Worm (Caenorhabditis elegans): ENCODE results near the gene cyp-13A7.

The cyp-13A7 gene

ce11 chrII:9793197-9793596, 10.2 kb upstream of the cyp-13A7 start, which contains the start of gene cyp-13A3:
TSS of gene cyp-13A3 (minus strand) at chrII:9793297.
- no peak for TF ChIP-seq unc-86 (tag; optimal IDR thresholded peaks at IDR 0.05)
- TF ChIP-seq nhr-71 (tag; optimal IDR thresholded peaks at IDR 0.05) = no peak
- TF ChIP-seq egl-13 (tag; optimal IDR thresholded peaks at IDR 0.05) = no peak
- TF ChIP-seq nhr-20 (tag; optimal IDR thresholded peaks at IDR 0.05) = peak; percentile 70

DNA sequence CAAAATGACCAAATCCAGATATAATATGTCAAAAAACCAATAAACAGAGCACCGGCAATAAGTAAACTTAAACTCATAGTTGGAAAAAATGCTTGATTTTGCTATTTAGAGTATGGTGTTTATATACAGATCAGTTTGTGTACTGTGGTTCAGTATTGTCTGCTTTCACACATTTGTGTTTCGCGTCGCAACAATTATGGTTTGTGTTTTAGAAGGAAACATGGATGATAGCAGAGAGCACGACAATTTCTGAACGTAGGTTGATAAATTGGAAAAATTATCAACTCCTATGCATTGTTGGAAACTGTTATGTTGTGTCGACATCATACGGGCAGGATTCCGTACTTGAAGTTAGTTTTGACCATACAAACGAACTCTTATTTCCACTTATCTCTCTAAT, 5.8 kb upstream of the cyp-13A7 start, which contains the start of gene cyp-13A4:
TSS of gene cyp-13A4 (minus strand) at position 77 of the 400 bp plus-strand sequence.
- TF ChIP-seq ama-1 (optimal IDR thresholded peaks at IDR 0.05) (no peak), tbx-2 (tag; optimal IDR thresholded peaks at IDR 0.05) (no peak)

ce11 chrII:9800251-9800650, 3.2 kb upstream of the cyp-13A7 start, which contains the start of gene cyp-13A5:
TSS of gene cyp-13A5 (minus strand) at chrII:9800362.
- TF ChIP-seq fkh-4 (tag; optimal IDR thresholded peaks at IDR 0.05; ENCODE audit: borderline replicate concordance) = no peak
- TF ChIP-seq dsc-1 (tag; optimal IDR thresholded peaks at IDR 0.05) = no peak
- no peak for TF ChIP-seq nhr-47 (tag; optimal IDR thresholded peaks at IDR 0.05)
- TF ChIP-seq unc-130 (tag; optimal IDR thresholded peaks at IDR 0.05) = no peak
- TF ChIP-seq tbx-2 (tag; optimal IDR thresholded peaks at IDR 0.05) = peak; percentile 11
- TF ChIP-seq C34B4.2 (tag; optimal IDR thresholded peaks at IDR 0.05) = no peak
- TF ChIP-seq xbp-1 (tag; optimal IDR thresholded peaks at IDR 0.05) = no peak
- TF ChIP-seq fos-1 (tag; optimal IDR thresholded peaks at IDR 0.05) = no peak
- TF ChIP-seq elt-2 (tag; optimal IDR thresholded peaks at IDR 0.05) = peak; percentile 34
- peak in 1 of 2 experiments; percentile 41 for TF ChIP-seq lin-35 (GFP tag; optimal IDR thresholded peaks at IDR 0.05)
- no peak for TF ChIP-seq ceh-90 (tag; optimal IDR thresholded peaks at IDR 0.05)
- TF ChIP-seq C16A3.4 (tag; optimal IDR thresholded peaks at IDR 0.05) = peak; percentile 0
- no peak for TF ChIP-seq nhr-76 (tag; optimal IDR thresholded peaks at IDR 0.05)
- no peak for TF ChIP-seq ets-5 (GFP tag; IDR thresholded peaks at IDR 0.05)
- TF ChIP-seq unc-30 (tag; optimal IDR thresholded peaks at IDR 0.05) = no peak
- TF ChIP-seq zip-4 (GFP tag; optimal IDR thresholded peaks at IDR 0.05) = no peak
- TF ChIP-seq hlh-4 (tag; optimal IDR thresholded peaks at IDR 0.05) = no peak
- no peak for TF ChIP-seq efl-3 (GFP tag; optimal IDR thresholded peaks at IDR 0.05)
- no peak for TF ChIP-seq egl-27 (tag; optimal IDR thresholded peaks at IDR 0.05)
- no peak for TF ChIP-seq nhr-12 (tag; optimal IDR thresholded peaks at IDR 0.05)
- TF ChIP-seq efl-1 (optimal IDR thresholded peaks at IDR 0.05) = no peak
- no peak for TF ChIP-seq efl-1 (GFP tag; optimal IDR thresholded peaks at IDR 0.05 in 1 of 2)
- no peak for TF ChIP-seq pax-3 (tag; optimal IDR thresholded peaks at IDR 0.05)
- TF ChIP-seq grh-1 (GFP tag; IDR thresholded peaks at IDR 0.05) = no peak
- TF ChIP-seq C04F5.9 (tag; optimal IDR thresholded peaks at IDR 0.05) = no peak
- TF ChIP-seq nhr-11 (tag; optimal IDR thresholded peaks at IDR 0.05) = no peak
- TF ChIP-seq sox-4 (tag; optimal IDR thresholded peaks at IDR 0.05) = no peak
- TF ChIP-seq nhr-90 (tag; optimal IDR thresholded peaks at IDR 0.05; ENCODE audit: poor library complexity) = peak; percentile 27
- TF ChIP-seq nhr-85 (tag) = peak; percentile 88
- TF ChIP-seq fkh-8 (tag; optimal IDR thresholded peaks at IDR 0.05) = no peak
- no peak for TF ChIP-seq nhr-84 (tag; optimal IDR thresholded peaks at IDR 0.05)
- TF ChIP-seq lin-14 (GFP tag; optimal IDR thresholded peaks at IDR 0.05) = peak; percentile 80
- no peak for TF ChIP-seq nhr-237 (tag; optimal IDR thresholded peaks at IDR 0.05)
- TF ChIP-seq aly-2 (tag; optimal IDR thresholded peaks at IDR 0.05) = no peak
- TF ChIP-seq pag-3 (tag; optimal IDR thresholded peaks at IDR 0.05; ENCODE audit: borderline replicate concordance, insufficient read depth) = no peak
- TF ChIP-seq skn-1 (tag; optimal IDR thresholded peaks at IDR 0.05) = no peak
- no peak for TF ChIP-seq ceh-8 (GFP tag; optimal IDR thresholded peaks at IDR 0.05)
- peak; percentile 56 for TF ChIP-seq snu-23 (GFP tag; optimal IDR thresholded peaks at IDR 0.05)
- TF ChIP-seq lir-3 (tag; optimal IDR thresholded peaks at IDR 0.05; ENCODE audit: poor library complexity) = no peak
- TF ChIP-seq fkh-10 (GFP tag; optimal IDR thresholded peaks at IDR 0.05) = no peak
- no peak for TF ChIP-seq ces-1 (GFP tag; optimal IDR thresholded peaks at IDR 0.05)
- peak; percentile 47 for TF ChIP-seq nhr-71 (tag; optimal IDR thresholded peaks at IDR 0.05)
- no peak for TF ChIP-seq mef-2 (tag; optimal IDR thresholded peaks at IDR 0.05)
- TF ChIP-seq alr-1 (tag; optimal IDR thresholded peaks at IDR 0.05; ENCODE audit: borderline replicate concordance) = no peak
- TF ChIP-seq elt-3 (tag; optimal IDR thresholded peaks at IDR 0.05) = peak in 4 of 6 experiments; percentile 23 to 78 (median 41)
- no peak for TF ChIP-seq swsn-7 (tag; optimal IDR thresholded peaks at IDR 0.05)

Data from whole organism, L1 larva.